Worm (Caenorhabditis elegans) whole organism, L1 larva: Measurements from ENCODE around the gene T17H7.7.

Experiments used
- hpl-2 ChIP-seq: fragments of 150-350 bp; optimal IDR thresholded peaks from 2 replicates; lab custom pipeline; 2014; ENCODE audit warnings: missing biosample characterization, missing genetic modification reagents, missing genetic modification characterization
- lin-39 ChIP-seq: fragments of 150-350 bp; optimal IDR thresholded peaks from 2 replicates; lab custom pipeline; 2014; ENCODE audit warnings: missing biosample characterization, missing genetic modification reagents, missing genetic modification characterization
- lsy-2 ChIP-seq, 2 experiments: fragments of 150-350 bp; optimal IDR thresholded peaks; 2 replicates each; lab custom pipeline; 2014; ENCODE audit warnings: missing biosample characterization in 2 of 2, missing genetic modification characterization in 2 of 2
- nhr-47 ChIP-seq: sonication (generic microtip); optimal IDR thresholded peaks from 2 replicates; lab custom pipeline; 2016; ENCODE audit warnings: mild to moderate bottlenecking, missing genetic modification characterization, moderate library complexity, missing compliant biosample characterization
- pag-3 ChIP-seq: sonication (generic microtip); optimal IDR thresholded peaks from 2 replicates; lab custom pipeline; 2017; ENCODE audit warnings: missing genetic modification characterization, mild to moderate bottlenecking, missing compliant biosample characterization, antibody characterized with exemption, borderline replicate concordance; ENCODE audit not compliant: insufficient read depth
- pax-3 ChIP-seq: fragments of 200-800 bp; sonication (Bioruptor generic); optimal IDR thresholded peaks from 2 replicates; lab custom pipeline; 2018; ENCODE audit warnings: mild to moderate bottlenecking, missing genetic modification characterization, moderate library complexity, missing compliant biosample characterization

The T17H7.7 gene

ce11 chrIII:710042-710441, 47.8 kb downstream of the T17H7.7 start:
- no peak for TF ChIP-seq lsy-2 (tag; optimal IDR thresholded peaks at IDR 0.05; lab: Kevin White, UChicago)
- no peak for TF ChIP-seq pax-3
- TF ChIP-seq nhr-47: no peak
- TF ChIP-seq lin-39 (tag; lab: Kevin White, UChicago): no peak
- no peak for TF ChIP-seq hpl-2
- TF ChIP-seq pag-3: no peak
